Fruit fly (Drosophila melanogaster) whole organism: Measurements from ENCODE around the gene B52.

Experiments
- CG8478 ChIP-seq: fragments of >200 bp; optimal IDR thresholded peaks from 2 replicates; lab custom pipeline; 2018; ENCODE audit warnings: inconsistent platforms
- EcR ChIP-seq, 2 experiments: fragments of >200 bp; optimal IDR thresholded peaks; 2 replicates each; lab custom pipeline; 2017; ENCODE audit warnings: missing biosample characterization in 2 of 2, missing genetic modification characterization in 2 of 2, missing genetic modification reagents in 2 of 2
- psq ChIP-seq: fragments of >200 bp; optimal IDR thresholded peaks from 2 replicates; lab custom pipeline; 2017

DNA sequence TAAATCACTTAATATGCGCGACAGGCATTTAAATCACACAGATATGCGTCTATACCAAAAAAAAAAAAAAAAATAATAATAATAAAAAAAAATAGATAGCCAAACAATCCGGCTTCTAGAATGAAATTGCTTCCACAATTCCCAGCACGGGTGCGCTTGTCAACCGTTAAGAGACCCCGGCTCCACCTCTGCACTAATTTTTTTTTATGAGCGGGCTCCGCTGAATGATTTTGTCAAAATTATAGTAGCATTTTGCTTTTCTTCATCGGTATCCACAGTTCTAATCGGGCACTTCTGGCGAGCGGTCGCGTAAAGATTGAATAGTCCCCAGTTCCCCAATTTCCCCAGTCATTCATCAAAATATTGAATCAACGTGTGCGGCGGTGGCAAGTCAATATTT, 45.3 kb downstream of the B52 start, which contains the start of gene Adgf-C:
- TF ChIP-seq psq (lab: Kevin White, UChicago), result no peak
- TF ChIP-seq CG8478, result no peak
- no peak for TF ChIP-seq EcR (GFP tag; optimal IDR thresholded peaks at IDR 0.05; lab: Kevin White, UChicago)
